Fruit fly (Drosophila melanogaster): Measurements from ENCODE around the gene St2.
A peak's percentile ranks its signal among the peaks of the same experiment; 100 is the strongest.

The St2 gene

DNA sequence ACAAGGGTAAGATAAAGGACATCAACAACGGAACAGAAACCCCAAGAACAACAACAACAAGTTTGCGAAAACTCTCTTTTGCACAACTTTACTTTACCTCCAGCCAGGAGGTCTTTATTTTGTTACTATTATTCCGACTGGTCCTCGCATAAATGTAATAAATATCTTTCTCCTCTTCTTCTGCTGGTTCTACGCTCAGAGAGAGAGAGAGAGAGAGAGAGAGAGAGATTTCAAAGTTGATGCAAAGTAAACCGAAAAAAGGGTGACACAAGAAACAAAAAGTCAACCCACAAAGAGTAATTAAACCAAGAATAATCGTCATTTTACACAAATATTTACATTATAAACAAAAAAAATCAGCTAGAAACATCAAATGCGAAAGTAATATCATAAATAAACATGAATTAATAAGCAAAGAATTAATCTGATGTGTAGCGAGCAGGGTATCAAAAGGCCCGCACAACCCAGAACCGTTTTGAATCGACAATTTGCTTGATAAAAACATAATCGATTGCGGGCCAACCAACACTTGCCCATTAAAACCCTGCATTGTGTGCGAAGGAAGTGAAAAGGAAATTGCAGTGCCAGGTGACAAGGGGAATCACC, 21.5 kb upstream of the St2 start:
- TF ChIP-seq CG11617 (GFP tag; optimal IDR thresholded peaks at IDR 0.05) (no peak), bab1 (GFP tag; optimal IDR thresholded peaks at IDR 0.05) (peak; percentile 46)

dm6 chr3R:9232346-9232745, 19.3 kb upstream of the St2 start:
- TF ChIP-seq Hr96 (GFP tag; optimal IDR thresholded peaks at IDR 0.05) = no peak

- TF ChIP-seq CG1620 (GFP tag; optimal IDR thresholded peaks at IDR 0.05) = no peak
- no peak for TF ChIP-seq pad (GFP tag; optimal IDR thresholded peaks at IDR 0.05)
- TF ChIP-seq toe (GFP tag; optimal IDR thresholded peaks at IDR 0.05) = no peak
- no peak for TF ChIP-seq cic (GFP tag; optimal IDR thresholded peaks at IDR 0.05)
- TF ChIP-seq Hr96 (GFP tag; optimal IDR thresholded peaks at IDR 0.05) = no peak
- TF ChIP-seq cnc (optimal IDR thresholded peaks at IDR 0.05) = no peak
- no peak for TF ChIP-seq CG5204 (GFP tag; optimal IDR thresholded peaks at IDR 0.05)
- no peak for TF ChIP-seq CG14711 (tag; optimal IDR thresholded peaks at IDR 0.05)
Measured at dm6 chr3R:9233763-9234162, 17.9 kb upstream of the St2 start.

DNA sequence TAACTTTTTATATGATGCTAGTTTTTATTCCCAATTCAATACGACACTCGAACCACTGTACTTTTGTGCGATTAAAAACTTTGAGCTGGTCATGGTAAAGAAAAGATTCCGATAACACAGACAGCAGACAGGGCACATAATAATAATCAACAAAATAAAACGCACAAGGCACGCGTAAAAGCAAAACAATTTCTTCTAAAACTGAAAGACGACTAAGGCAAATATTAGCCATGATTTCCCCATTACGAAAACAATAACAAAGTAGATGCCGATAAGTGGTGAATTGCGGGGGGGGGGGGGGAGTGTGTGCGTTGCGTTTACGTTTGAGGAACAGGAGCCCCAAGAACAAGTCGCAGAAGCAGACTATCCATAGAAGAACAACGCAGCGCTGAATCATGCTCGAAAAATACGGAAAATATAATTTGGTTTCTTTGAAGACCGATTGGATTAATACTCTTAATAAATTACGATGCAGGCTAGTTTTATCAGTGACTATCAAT, 16.8 kb upstream of the St2 start:
- no peak for TF ChIP-seq bab1 (GFP tag; optimal IDR thresholded peaks at IDR 0.05)
- TF ChIP-seq CG11617 (GFP tag; optimal IDR thresholded peaks at IDR 0.05) = no peak
- no peak for TF ChIP-seq tj (GFP tag; optimal IDR thresholded peaks at IDR 0.05)
- no peak for TF ChIP-seq Mnt (GFP tag; optimal IDR thresholded peaks at IDR 0.05)
- TF ChIP-seq cnc (optimal IDR thresholded peaks at IDR 0.05) = no peak
- TF ChIP-seq CG12768 (GFP tag; optimal IDR thresholded peaks at IDR 0.05) = no peak
- no peak for TF ChIP-seq CG33017 (tag; optimal IDR thresholded peaks at IDR 0.05)
- no peak for TF ChIP-seq cic (GFP tag; optimal IDR thresholded peaks at IDR 0.05)
- TF ChIP-seq Clk (GFP tag; optimal IDR thresholded peaks at IDR 0.05) = no peak
- TF ChIP-seq pad (GFP tag; optimal IDR thresholded peaks at IDR 0.05) = no peak
- no peak for TF ChIP-seq Hr96 (GFP tag; optimal IDR thresholded peaks at IDR 0.05)
- no peak for TF ChIP-seq CG7101 (tag; optimal IDR thresholded peaks at IDR 0.05)
- TF ChIP-seq CG14711 (tag; optimal IDR thresholded peaks at IDR 0.05) = no peak
- no peak for TF ChIP-seq ovo (GFP tag; optimal IDR thresholded peaks at IDR 0.05)
- TF ChIP-seq Crg-1 (GFP tag; optimal IDR thresholded peaks at IDR 0.05) = no peak
- TF ChIP-seq toe (GFP tag; optimal IDR thresholded peaks at IDR 0.05) = no peak
- TF ChIP-seq CG5204 (GFP tag; optimal IDR thresholded peaks at IDR 0.05) = no peak
- no peak for TF ChIP-seq CG1620 (GFP tag; optimal IDR thresholded peaks at IDR 0.05)
- TF ChIP-seq kay (GFP tag; ENCODE audit: borderline replicate concordance) = no peak

dm6 chr3R:9236070-9236492, 15.6 kb upstream of the St2 start:
- no peak for TF ChIP-seq Mnt (GFP tag; optimal IDR thresholded peaks at IDR 0.05)
- no peak for TF ChIP-seq Clk (GFP tag; optimal IDR thresholded peaks at IDR 0.05)
- TF ChIP-seq CG11617 (GFP tag; optimal IDR thresholded peaks at IDR 0.05) = no peak
- no peak for TF ChIP-seq bab1 (GFP tag; optimal IDR thresholded peaks at IDR 0.05)
- TF ChIP-seq pad (GFP tag; optimal IDR thresholded peaks at IDR 0.05) = peak; percentile 38
- no peak for TF ChIP-seq Crg-1 (GFP tag; optimal IDR thresholded peaks at IDR 0.05)
- TF ChIP-seq tj (GFP tag; optimal IDR thresholded peaks at IDR 0.05) = no peak

- TF ChIP-seq Mnt (GFP tag; optimal IDR thresholded peaks at IDR 0.05) (peak; percentile 75), bab1 (GFP tag; optimal IDR thresholded peaks at IDR 0.05) (peak; percentile 8), cnc (optimal IDR thresholded peaks at IDR 0.05) (no peak), CG14711 (tag; optimal IDR thresholded peaks at IDR 0.05) (peak; percentile 29), Crg-1 (GFP tag; optimal IDR thresholded peaks at IDR 0.05) (peak; percentile 31), CG7101 (tag; optimal IDR thresholded peaks at IDR 0.05) (peak; percentile 64), tj (GFP tag; optimal IDR thresholded peaks at IDR 0.05) (peak; percentile 7), pad (GFP tag; optimal IDR thresholded peaks at IDR 0.05) (peak; percentile 59), CG11617 (GFP tag; optimal IDR thresholded peaks at IDR 0.05) (no peak), CG7045 (GFP tag; optimal IDR thresholded peaks at IDR 0.05) (peak; percentile 41), CG5204 (GFP tag; optimal IDR thresholded peaks at IDR 0.05) (no peak), CG33017 (tag; optimal IDR thresholded peaks at IDR 0.05) (peak; percentile 76), toe (GFP tag; optimal IDR thresholded peaks at IDR 0.05) (peak; percentile 54), ovo (GFP tag; optimal IDR thresholded peaks at IDR 0.05) (peak; percentile 30), CG1620 (GFP tag; optimal IDR thresholded peaks at IDR 0.05) (peak; percentile 29), Clk (GFP tag; optimal IDR thresholded peaks at IDR 0.05) (peak; percentile 62), cic (GFP tag; optimal IDR thresholded peaks at IDR 0.05) (no peak), kay (GFP tag; ENCODE audit: borderline replicate concordance) (peak; percentile 71), Hr96 (GFP tag; optimal IDR thresholded peaks at IDR 0.05) (peak; percentile 17), CG12768 (GFP tag; optimal IDR thresholded peaks at IDR 0.05) (peak; percentile 87)
Measured at dm6 chr3R:9236883-9237267, 14.8 kb upstream of the St2 start.

DNA sequence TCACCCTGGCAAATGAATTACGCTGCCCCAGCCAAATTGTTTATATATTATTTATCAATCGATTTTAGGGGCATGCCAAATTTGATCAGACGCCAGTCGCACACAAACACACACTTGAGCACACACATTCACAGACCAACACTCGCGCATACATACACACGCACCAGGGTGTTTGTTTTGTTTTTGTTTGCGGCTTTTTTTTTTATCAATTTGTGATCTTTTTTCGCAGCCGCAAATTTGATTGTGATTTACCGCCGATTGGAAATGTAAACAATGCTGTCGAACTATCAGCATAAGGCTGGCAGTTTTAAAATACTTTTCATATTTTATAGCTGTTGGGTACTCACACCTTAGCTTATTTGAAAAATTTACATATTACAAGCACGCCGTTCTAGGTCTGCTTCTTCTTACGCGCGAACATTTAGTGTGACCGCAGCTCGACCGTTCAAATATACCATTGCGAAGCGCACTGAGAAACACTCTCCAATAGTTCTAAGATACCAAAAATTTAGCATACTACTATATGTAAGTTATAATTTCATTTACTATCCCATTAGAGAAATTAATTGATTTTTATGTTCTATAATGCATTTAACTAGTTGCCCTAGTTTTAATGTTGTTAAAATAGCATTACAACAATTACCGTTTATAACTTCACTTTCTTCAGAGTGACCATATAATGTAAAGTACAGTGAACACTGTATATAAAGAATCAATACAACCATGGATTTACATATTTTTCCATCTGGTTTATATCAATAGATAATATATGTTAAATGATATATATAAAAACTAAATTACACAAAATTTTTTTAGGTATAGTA, 14.2 kb upstream of the St2 start, which contains the start of gene pum:
Gene pum, minus strand, starts transcription at position 415 of the 824 bp plus-strand sequence.
- peak; percentile 53 for TF ChIP-seq CG33017 (tag; optimal IDR thresholded peaks at IDR 0.05)
- peak; percentile 64 for TF ChIP-seq CG12768 (GFP tag; optimal IDR thresholded peaks at IDR 0.05)
- no peak for TF ChIP-seq CG5204 (GFP tag; optimal IDR thresholded peaks at IDR 0.05)
- TF ChIP-seq toe (GFP tag; optimal IDR thresholded peaks at IDR 0.05) = peak; percentile 9
- no peak for TF ChIP-seq CG1620 (GFP tag; optimal IDR thresholded peaks at IDR 0.05)
- peak; percentile 61 for TF ChIP-seq Mnt (GFP tag; optimal IDR thresholded peaks at IDR 0.05)
- peak; percentile 48 for TF ChIP-seq CG11617 (GFP tag; optimal IDR thresholded peaks at IDR 0.05)
- no peak for TF ChIP-seq CG7045 (GFP tag; optimal IDR thresholded peaks at IDR 0.05)
- peak; percentile 31 for TF ChIP-seq ovo (GFP tag; optimal IDR thresholded peaks at IDR 0.05)
- peak; percentile 85 for TF ChIP-seq cic (GFP tag; optimal IDR thresholded peaks at IDR 0.05)
- no peak for TF ChIP-seq cnc (optimal IDR thresholded peaks at IDR 0.05)
- TF ChIP-seq CG7101 (tag; optimal IDR thresholded peaks at IDR 0.05) = peak; percentile 66
- TF ChIP-seq kay (GFP tag; ENCODE audit: borderline replicate concordance) = no peak
- TF ChIP-seq Clk (GFP tag; optimal IDR thresholded peaks at IDR 0.05) = no peak
- TF ChIP-seq pad (GFP tag; optimal IDR thresholded peaks at IDR 0.05) = peak; percentile 9
- peak; percentile 31 for TF ChIP-seq bab1 (GFP tag; optimal IDR thresholded peaks at IDR 0.05)
- TF ChIP-seq tj (GFP tag; optimal IDR thresholded peaks at IDR 0.05) = no peak
- TF ChIP-seq CG14711 (tag; optimal IDR thresholded peaks at IDR 0.05) = peak; percentile 63
- TF ChIP-seq Crg-1 (GFP tag; optimal IDR thresholded peaks at IDR 0.05) = no peak
